Worm (Caenorhabditis elegans): ENCODE measurements around the gene T22E5.6.
A peak's percentile ranks its signal among the peaks of the same experiment; 100 is the strongest.

Gene T22E5.6

DNA sequence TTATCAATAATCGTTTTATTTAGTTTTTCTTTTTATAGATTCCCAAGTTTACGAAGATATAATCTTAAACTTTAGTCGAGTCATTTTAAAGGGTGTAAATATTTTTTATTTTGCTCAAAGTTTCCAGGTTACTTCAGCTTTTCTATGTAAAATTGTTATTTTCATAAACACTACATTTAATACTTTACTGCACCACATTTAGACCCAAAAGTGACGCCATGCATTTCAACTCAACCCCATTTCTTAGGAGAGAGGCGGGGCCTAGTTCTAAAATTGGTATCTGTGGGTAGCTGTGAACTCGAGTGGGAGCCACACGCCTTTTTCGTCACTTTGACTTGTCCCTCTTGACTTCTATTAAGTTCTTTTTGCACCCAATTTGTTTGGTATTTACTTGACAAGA lies 3.6 kb downstream of the T22E5.6 start, which contains the start of gene T22E5.1:
T22E5.1 (plus strand) TSS at position 301 of the 400 bp plus-strand sequence.
- TF ChIP-seq lin-35 (GFP tag; optimal IDR thresholded peaks at IDR 0.05), result no peak
- no peak for TF ChIP-seq nhr-11 (tag; optimal IDR thresholded peaks at IDR 0.05)
- TF ChIP-seq alr-1 (tag; optimal IDR thresholded peaks at IDR 0.05; ENCODE audit: borderline replicate concordance), result no peak
- no peak for TF ChIP-seq hlh-4 (tag; optimal IDR thresholded peaks at IDR 0.05)
- TF ChIP-seq mab-9 (GFP tag; IDR thresholded peaks at IDR 0.05), result no peak
- TF ChIP-seq nhr-71 (tag; optimal IDR thresholded peaks at IDR 0.05), result no peak
- no peak for TF ChIP-seq C04F5.9 (tag; optimal IDR thresholded peaks at IDR 0.05)
- TF ChIP-seq aha-1 (tag; optimal IDR thresholded peaks at IDR 0.05), result no peak
- TF ChIP-seq unc-62 (GFP tag; optimal IDR thresholded peaks at IDR 0.05), result no peak

DNA sequence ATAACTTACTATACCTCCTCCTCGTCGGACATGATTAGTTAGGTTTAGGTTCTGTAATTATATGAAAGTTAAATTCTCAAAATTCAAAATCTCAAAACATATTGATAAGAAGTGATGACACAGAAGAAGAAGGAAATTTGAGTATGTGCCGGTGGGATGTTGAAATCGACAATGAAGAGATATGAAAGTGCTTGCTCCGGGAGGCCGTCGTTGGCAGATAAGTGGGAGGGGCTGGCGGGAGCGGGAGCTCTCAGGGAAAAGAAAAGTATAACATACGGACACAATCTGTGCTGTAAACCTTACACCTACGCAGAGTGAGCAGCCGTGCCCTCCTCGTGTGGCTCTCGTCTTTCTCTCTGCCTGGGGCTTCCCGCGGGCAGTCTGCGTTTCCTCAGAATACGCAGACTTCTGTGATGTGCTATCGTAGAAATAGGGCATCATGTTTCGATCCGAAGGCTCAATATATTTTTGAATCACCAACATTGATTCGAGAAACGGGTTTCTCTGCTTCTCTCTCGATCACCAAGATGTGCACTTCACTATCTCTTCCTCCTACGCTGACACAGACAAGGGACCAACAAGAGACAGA lies 5.9 kb downstream of the T22E5.6 start, which contains the start of gene mup-2:
mup-2 (minus strand) TSS at position 51 of the 589 bp plus-strand sequence.
- peak; percentile 30; the same call in 1 of the 2 replicates for TF ChIP-seq unc-98 (GFP tag; IDR thresholded peaks at IDR 0.05)
- peak; percentile 9 for TF ChIP-seq sup-37 (GFP tag; optimal IDR thresholded peaks at IDR 0.05)
- TF ChIP-seq hpl-2 (GFP tag; optimal IDR thresholded peaks at IDR 0.05), result no peak
- TF ChIP-seq ceh-90 (tag; optimal IDR thresholded peaks at IDR 0.05), result no peak
- no peak for TF ChIP-seq lin-35 (GFP tag; optimal IDR thresholded peaks at IDR 0.05)
- no peak for TF ChIP-seq unc-30 (tag; optimal IDR thresholded peaks at IDR 0.05)
- TF ChIP-seq dpl-1 (GFP tag; optimal IDR thresholded peaks at IDR 0.05), result no peak
- TF ChIP-seq ceh-63 (GFP tag; optimal IDR thresholded peaks at IDR 0.05), result no peak
- TF ChIP-seq ceh-82 (tag; optimal IDR thresholded peaks at IDR 0.05), result no peak
- peak; percentile 2 for TF ChIP-seq lin-39 (tag; optimal IDR thresholded peaks at IDR 0.05)
- TF ChIP-seq nhr-19 (GFP tag; conservative IDR thresholded peaks at IDR 0.05), result peak; percentile 62
- TF ChIP-seq swsn-7 (tag; optimal IDR thresholded peaks at IDR 0.05), result peak; percentile 24
- TF ChIP-seq xbp-1 (tag; optimal IDR thresholded peaks at IDR 0.05), result peak; percentile 8
- peak; percentile 22 to 60 for TF ChIP-seq lsy-2 (tag; optimal IDR thresholded peaks at IDR 0.05)
- TF ChIP-seq efl-1 (optimal IDR thresholded peaks at IDR 0.05), result peak in 1 of 2 experiments; percentile 21
- peak in 1 of 2 experiments; percentile 0 for TF ChIP-seq efl-1 (GFP tag; optimal IDR thresholded peaks at IDR 0.05 in 1 of 2)
- no peak for TF ChIP-seq unc-86 (tag; optimal IDR thresholded peaks at IDR 0.05)
- TF ChIP-seq aly-2 (tag; optimal IDR thresholded peaks at IDR 0.05), result no peak
- peak; percentile 69 for TF ChIP-seq rnt-1 (tag; optimal IDR thresholded peaks at IDR 0.05)
- no peak for TF ChIP-seq ceh-8 (GFP tag; optimal IDR thresholded peaks at IDR 0.05)
- no peak for TF ChIP-seq jun-1 (tag; optimal IDR thresholded peaks at IDR 0.05)
- no peak for TF ChIP-seq egl-27 (tag; optimal IDR thresholded peaks at IDR 0.05)
- peak; percentile 13 for TF ChIP-seq fkh-4 (tag; optimal IDR thresholded peaks at IDR 0.05; ENCODE audit: borderline replicate concordance)
- TF ChIP-seq fkh-8 (tag; optimal IDR thresholded peaks at IDR 0.05), result no peak
- no peak for TF ChIP-seq elt-2 (tag; optimal IDR thresholded peaks at IDR 0.05)
- TF ChIP-seq egl-13 (tag; optimal IDR thresholded peaks at IDR 0.05), result no peak
- no peak for TF ChIP-seq nhr-11 (tag; optimal IDR thresholded peaks at IDR 0.05)
- TF ChIP-seq tlp-1 (tag; optimal IDR thresholded peaks at IDR 0.05), result no peak
- peak; percentile 80 for TF ChIP-seq lin-14 (GFP tag; optimal IDR thresholded peaks at IDR 0.05)
- TF ChIP-seq fkh-10 (GFP tag; optimal IDR thresholded peaks at IDR 0.05), result no peak
- TF ChIP-seq nhr-71 (tag; optimal IDR thresholded peaks at IDR 0.05), result peak; percentile 89
- no peak for TF ChIP-seq snpc-4 (tag; optimal IDR thresholded peaks at IDR 0.05)
- TF ChIP-seq lin-15B (tag; optimal IDR thresholded peaks at IDR 0.05), result no peak
- TF ChIP-seq hlh-4 (tag; optimal IDR thresholded peaks at IDR 0.05), result no peak
- TF ChIP-seq pax-3 (tag; optimal IDR thresholded peaks at IDR 0.05), result no peak
- peak; percentile 77 for TF ChIP-seq pag-3 (tag; optimal IDR thresholded peaks at IDR 0.05; ENCODE audit: borderline replicate concordance, insufficient read depth)
- TF ChIP-seq nhr-77 (tag; optimal IDR thresholded peaks at IDR 0.05), result no peak
- TF ChIP-seq lir-3 (tag; optimal IDR thresholded peaks at IDR 0.05; ENCODE audit: poor library complexity), result peak; percentile 17
- peak; percentile 18 for TF ChIP-seq nhr-47 (tag; optimal IDR thresholded peaks at IDR 0.05)
- TF ChIP-seq unc-130 (tag; optimal IDR thresholded peaks at IDR 0.05), result peak; percentile 50
- TF ChIP-seq nhr-12 (tag; optimal IDR thresholded peaks at IDR 0.05), result no peak
- no peak for TF ChIP-seq alr-1 (tag; optimal IDR thresholded peaks at IDR 0.05; ENCODE audit: borderline replicate concordance)
- TF ChIP-seq irx-1 (tag; optimal IDR thresholded peaks at IDR 0.05), result peak; percentile 7
- peak; percentile 61 for TF ChIP-seq snu-23 (GFP tag; optimal IDR thresholded peaks at IDR 0.05)
- TF ChIP-seq tbx-2 (tag; optimal IDR thresholded peaks at IDR 0.05), result peak; percentile 49
- TF ChIP-seq mab-9 (GFP tag; IDR thresholded peaks at IDR 0.05), result no peak
